Fruit fly (Drosophila melanogaster) whole organism, embryonic: Measurements from ENCODE around the gene Jarid2.

ENCODE experiments used
- Antp ChIP-seq: fragments of 200-800 bp; sonication (Bioruptor generic); optimal IDR thresholded peaks from 3 replicates; lab custom pipeline; 2016; ENCODE audit warnings: missing biosample characterization, missing genetic modification characterization
- Bteb2 ChIP-seq: fragments of 200-800 bp; sonication (Bioruptor generic); optimal IDR thresholded peaks from 2 replicates; lab custom pipeline; 2016; ENCODE audit warnings: missing biosample characterization, missing genetic modification characterization
- CG1024 ChIP-seq: fragments of 200-800 bp; sonication (Bioruptor generic); IDR thresholded peaks from 2 replicates; pipeline ENCODE4 v1.3.6; 2022; ENCODE audit warnings: missing biosample characterization, missing genetic modification characterization
- CG12071 ChIP-seq: fragments of 200-800 bp; sonication (Bioruptor generic); optimal IDR thresholded peaks from 3 replicates; lab custom pipeline; 2018; ENCODE audit warnings: missing biosample characterization, mild to moderate bottlenecking, missing genetic modification characterization
- CG12155 ChIP-seq: fragments of 200-800 bp; sonication (Bioruptor generic); optimal IDR thresholded peaks from 3 replicates; lab custom pipeline; 2016; ENCODE audit warnings: missing biosample characterization, missing genetic modification characterization
- CG13123 ChIP-seq: fragments of 200-800 bp; sonication (Bioruptor generic); optimal IDR thresholded peaks from 2 replicates; lab custom pipeline; 2016; ENCODE audit warnings: missing biosample characterization, missing genetic modification characterization
- CG14014 ChIP-seq: fragments of 200-800 bp; sonication (Bioruptor generic); IDR thresholded peaks from 2 replicates; pipeline ENCODE4 v1.3.6; 2022; ENCODE audit warnings: missing biosample characterization, missing genetic modification characterization
- CG15696 ChIP-seq: fragments of 200-800 bp; sonication (Bioruptor generic); optimal IDR thresholded peaks from 2 replicates; lab custom pipeline; 2019; ENCODE audit warnings: missing biosample characterization, mild to moderate bottlenecking, missing genetic modification characterization, moderate library complexity
- CG1647 ChIP-seq: fragments of 200-800 bp; sonication (Bioruptor generic); optimal IDR thresholded peaks from 3 replicates; lab custom pipeline; 2016; ENCODE audit warnings: missing biosample characterization, missing genetic modification characterization
- CG17612 ChIP-seq: fragments of 200-800 bp; sonication (Bioruptor generic); IDR thresholded peaks from 2 replicates; pipeline ENCODE4 v1.3.6; 2022; ENCODE audit warnings: missing biosample characterization, missing genetic modification characterization
- CG18599 ChIP-seq: fragments of 200-800 bp; sonication (Bioruptor generic); optimal IDR thresholded peaks from 3 replicates; lab custom pipeline; 2017; ENCODE audit warnings: missing biosample characterization, missing genetic modification characterization, mild to moderate bottlenecking, moderate library complexity, missing genetic modification reagents
- CG2120 ChIP-seq: fragments of 200-800 bp; sonication (Bioruptor generic); optimal IDR thresholded peaks from 3 replicates; lab custom pipeline; 2016; ENCODE audit warnings: missing biosample characterization, missing genetic modification characterization
- CG2875 ChIP-seq: fragments of 200-800 bp; sonication (Bioruptor generic); optimal IDR thresholded peaks from 2 replicates; lab custom pipeline; 2017; ENCODE audit warnings: missing biosample characterization, mild to moderate bottlenecking, missing genetic modification characterization, missing genetic modification reagents
- CG34376 ChIP-seq: fragments of 200-800 bp; sonication (Bioruptor generic); optimal IDR thresholded peaks from 2 replicates; lab custom pipeline; 2018; ENCODE audit warnings: missing biosample characterization, mild to moderate bottlenecking, missing genetic modification characterization
- CG3838 ChIP-seq: fragments of 200-800 bp; sonication (Bioruptor generic); optimal IDR thresholded peaks from 3 replicates; lab custom pipeline; 2016; ENCODE audit warnings: missing biosample characterization, missing genetic modification characterization
- CG3995 ChIP-seq: fragments of 200-800 bp; sonication (Bioruptor generic); optimal IDR thresholded peaks from 3 replicates; lab custom pipeline; 2016; ENCODE audit warnings: missing biosample characterization, missing genetic modification characterization
- CG5245 ChIP-seq: fragments of 200-800 bp; sonication (Bioruptor generic); optimal IDR thresholded peaks from 3 replicates; lab custom pipeline; 2016; ENCODE audit warnings: missing biosample characterization, missing genetic modification characterization
- CG9817 ChIP-seq: fragments of 200-800 bp; sonication (Bioruptor generic); optimal IDR thresholded peaks from 2 replicates; lab custom pipeline; 2018; ENCODE audit warnings: missing biosample characterization, mild to moderate bottlenecking, missing genetic modification characterization, moderate library complexity
- CG9932 ChIP-seq: fragments of 200-800 bp; sonication (Bioruptor generic); IDR thresholded peaks from 2 replicates; pipeline ENCODE4 v1.3.6; 2022; ENCODE audit warnings: missing biosample characterization, missing genetic modification characterization
- Doc3 ChIP-seq: fragments of 200-800 bp; sonication (Bioruptor generic); IDR thresholded peaks from 3 replicates; pipeline ENCODE4 v1.3.6; 2022; ENCODE audit warnings: missing biosample characterization, missing genetic modification characterization; ENCODE audit not compliant: partially characterized antibody
- Dref ChIP-seq: fragments of 200-800 bp; sonication (Bioruptor generic); IDR thresholded peaks from 2 replicates; pipeline ENCODE4 v1.3.6; 2022; ENCODE audit warnings: missing biosample characterization, missing genetic modification characterization
- H15 ChIP-seq: fragments of 200-800 bp; sonication (Bioruptor generic); IDR thresholded peaks from 3 replicates; pipeline ENCODE4 v1.3.6; 2022; ENCODE audit warnings: missing biosample characterization, missing genetic modification characterization
- HLH3B ChIP-seq: fragments of 200-800 bp; sonication (Bioruptor generic); IDR thresholded peaks from 2 replicates; pipeline ENCODE4 v1.3.6; 2022; ENCODE audit warnings: missing biosample characterization, missing genetic modification characterization
- HLH54F ChIP-seq: fragments of 200-800 bp; sonication (Bioruptor generic); optimal IDR thresholded peaks from 3 replicates; lab custom pipeline; 2016; ENCODE audit warnings: missing biosample characterization, missing genetic modification characterization
- Hey ChIP-seq: fragments of 200-800 bp; sonication (Bioruptor generic); optimal IDR thresholded peaks from 3 replicates; lab custom pipeline; 2018; ENCODE audit warnings: missing biosample characterization, mild to moderate bottlenecking, missing genetic modification characterization
- Hsf ChIP-seq: fragments of 200-800 bp; sonication (Bioruptor generic); optimal IDR thresholded peaks from 3 replicates; lab custom pipeline; 2016; ENCODE audit warnings: missing biosample characterization, missing genetic modification characterization
- Mad ChIP-seq: fragments of 200-800 bp; sonication (Bioruptor generic); optimal IDR thresholded peaks from 2 replicates; lab custom pipeline; 2016; ENCODE audit warnings: missing biosample characterization, missing genetic modification characterization
- Med ChIP-seq: fragments of 200-800 bp; sonication (Bioruptor generic); peaks from one replicate; lab custom pipeline; 2016; ENCODE audit warnings: missing biosample characterization, missing genetic modification characterization, mild to moderate bottlenecking, inconsistent platforms, moderate library complexity
- Nf-YB ChIP-seq: fragments of 200-800 bp; sonication (Bioruptor generic); optimal IDR thresholded peaks from 3 replicates; lab custom pipeline; 2019; ENCODE audit warnings: missing biosample characterization, mild to moderate bottlenecking, missing genetic modification characterization, moderate library complexity
- Ravus ChIP-seq: fragments of 200-800 bp; sonication (Bioruptor generic); IDR thresholded peaks from 2 replicates; pipeline ENCODE4 v1.3.6; 2022; ENCODE audit warnings: missing biosample characterization, missing genetic modification characterization
- Rx ChIP-seq: fragments of 200-800 bp; sonication (Bioruptor generic); IDR thresholded peaks from 2 replicates; pipeline ENCODE4 v1.3.6; 2022; ENCODE audit warnings: missing biosample characterization, missing genetic modification characterization
- Sry-β ChIP-seq: fragments of 200-800 bp; sonication (Bioruptor generic); optimal IDR thresholded peaks from 2 replicates; lab custom pipeline; 2018; ENCODE audit warnings: missing biosample characterization, mild to moderate bottlenecking, missing genetic modification characterization, moderate library complexity
- Xrp1 ChIP-seq: fragments of 200-800 bp; sonication (Bioruptor generic); IDR thresholded peaks from 2 replicates; pipeline ENCODE4 v1.3.6; 2022; ENCODE audit warnings: missing biosample characterization, missing genetic modification characterization
- br ChIP-seq: fragments of >200 bp; optimal IDR thresholded peaks from 2 replicates; lab custom pipeline; 2017
- cato ChIP-seq: fragments of 200-800 bp; sonication (Bioruptor generic); optimal IDR thresholded peaks from 2 replicates; lab custom pipeline; 2016; ENCODE audit warnings: missing biosample characterization, missing genetic modification characterization, borderline replicate concordance
- chinmo ChIP-seq: fragments of 200-800 bp; sonication (Bioruptor generic); IDR thresholded peaks from 4 replicates; pipeline ENCODE4 v1.3.6; 2022; ENCODE audit warnings: missing biosample characterization, missing genetic modification characterization; ENCODE audit not compliant: partially characterized antibody
- danr ChIP-seq: fragments of 200-800 bp; sonication (Bioruptor generic); IDR thresholded peaks from 2 replicates; pipeline ENCODE4 v1.3.6; 2022; ENCODE audit warnings: missing biosample characterization, missing genetic modification characterization
- dmrt11E ChIP-seq: fragments of 200-800 bp; sonication (Bioruptor generic); optimal IDR thresholded peaks from 3 replicates; lab custom pipeline; 2018; ENCODE audit warnings: missing biosample characterization, mild to moderate bottlenecking, missing genetic modification characterization, moderate library complexity
- fd3F ChIP-seq: fragments of 200-800 bp; sonication (Bioruptor generic); optimal IDR thresholded peaks from 2 replicates; lab custom pipeline; 2018; ENCODE audit warnings: missing biosample characterization, mild to moderate bottlenecking, missing genetic modification characterization, moderate library complexity
- ham ChIP-seq: fragments of 200-800 bp; sonication (Bioruptor generic); IDR thresholded peaks from 2 replicates; pipeline ENCODE4 v1.3.6; 2022; ENCODE audit warnings: missing biosample characterization, missing genetic modification characterization
- her ChIP-seq: fragments of 200-800 bp; sonication (Bioruptor generic); optimal IDR thresholded peaks from 2 replicates; lab custom pipeline; 2016; ENCODE audit warnings: missing biosample characterization, missing genetic modification characterization
- hth ChIP-seq: fragments of >200 bp; optimal IDR thresholded peaks from 2 replicates; lab custom pipeline; 2017; ENCODE audit warnings: inconsistent platforms
- ind ChIP-seq: fragments of 200-800 bp; sonication (Bioruptor generic); optimal IDR thresholded peaks from 3 replicates; lab custom pipeline; 2016; ENCODE audit warnings: missing biosample characterization, missing genetic modification characterization
- lola ChIP-seq, 3 experiments: fragments of >200 bp in 2 of 3; fragments of 200-800 bp in 1 of 3; sonication (Bioruptor generic) in 1 of 3; optimal IDR thresholded peaks; 2 replicates each; lab custom pipeline; 2017 to 2019; ENCODE audit warnings: missing biosample characterization in 3 of 3, missing genetic modification characterization in 3 of 3, mild to moderate bottlenecking in 1 of 3, moderate library complexity in 1 of 3
- mirr ChIP-seq: fragments of 200-800 bp; sonication (Bioruptor generic); optimal IDR thresholded peaks from 3 replicates; lab custom pipeline; 2018; ENCODE audit warnings: missing biosample characterization, mild to moderate bottlenecking, missing genetic modification characterization
- pb ChIP-seq: fragments of 200-800 bp; sonication (Bioruptor generic); optimal IDR thresholded peaks from 3 replicates; lab custom pipeline; 2016; ENCODE audit warnings: missing biosample characterization, missing genetic modification characterization
- pros ChIP-seq: fragments of 200-800 bp; sonication (Bioruptor generic); optimal IDR thresholded peaks from 3 replicates; lab custom pipeline; 2019; ENCODE audit warnings: missing biosample characterization, mild to moderate bottlenecking, missing genetic modification characterization, moderate library complexity
- ranshi ChIP-seq: fragments of 200-800 bp; sonication (Bioruptor generic); IDR thresholded peaks from 2 replicates; pipeline ENCODE4 v1.3.6; 2022; ENCODE audit warnings: missing biosample characterization, missing genetic modification characterization
- sc ChIP-seq, 3 experiments: fragments of >200 bp in 2 of 3; fragments of 200-800 bp in 1 of 3; sonication (Bioruptor generic) in 1 of 3; optimal IDR thresholded peaks; 2 replicates in 2 of 3; 3 replicates in 1 of 3; lab custom pipeline; 2017; ENCODE audit warnings: mild to moderate bottlenecking in 1 of 3, missing biosample characterization in 1 of 3, missing genetic modification characterization in 1 of 3, missing genetic modification reagents in 1 of 3
- ssp ChIP-seq: fragments of 200-800 bp; sonication (Bioruptor generic); IDR thresholded peaks from 2 replicates; pipeline ENCODE4 v1.3.6; 2022; ENCODE audit warnings: missing biosample characterization, missing genetic modification characterization
- wdn ChIP-seq: fragments of 200-800 bp; sonication (Bioruptor generic); IDR thresholded peaks from 2 replicates; pipeline ENCODE4 v1.3.6; 2022; ENCODE audit warnings: missing biosample characterization, missing genetic modification characterization

Jarid2 gene

dm6 chr3L:9465652-9466244 lies 11.1 kb upstream of the Jarid2 start (continued):
- TF ChIP-seq CG18599 (GFP tag; lab: Kevin White, UChicago) (peak; percentile 16), ssp (no peak), wdn (no peak), Hsf (GFP tag; lab: Kevin White, UChicago) (no peak), Ravus (no peak), Rx (GFP tag; lab: Robert Waterston, UW) (no peak), CG5245 (GFP tag; lab: Kevin White, UChicago) (no peak), lola (GFP tag; optimal IDR thresholded peaks at IDR 0.05; lab: Kevin White, UChicago) (no peak), Nf-YB (GFP tag; lab: Kevin White, UChicago) (no peak), hth (lab: Kevin White, UChicago) (no peak), dmrt11E (tag; lab: Kevin White, UChicago) (no peak), Mad (GFP tag; lab: Kevin White, UChicago) (no peak), H15 (GFP tag; lab: Robert Waterston, UW) (no peak; the same call in 2 of the 3 replicates), CG1647 (GFP tag; lab: Kevin White, UChicago) (no peak), Hey (peak; percentile 30), CG2120 (GFP tag; lab: Kevin White, UChicago) (no peak), Antp (GFP tag; lab: Kevin White, UChicago) (no peak), CG15696 (no peak), CG9932 (GFP tag; lab: Robert Waterston, UW) (no peak), CG14014 (GFP tag; lab: Robert Waterston, UW) (no peak), Xrp1 (GFP tag; lab: Robert Waterston, UW) (no peak), HLH3B (no peak), her (no peak), Sry-β (no peak), fd3F (GFP tag; lab: Kevin White, UChicago) (no peak), pros (GFP tag; lab: Kevin White, UChicago) (peak; percentile 48), br (no peak), CG9817 (tag; lab: Kevin White, UChicago) (no peak), CG3838 (GFP tag; lab: Kevin White, UChicago) (no peak), sc (optimal IDR thresholded peaks at IDR 0.05; lab: Kevin White, UChicago) (no peak), sc (GFP tag; optimal IDR thresholded peaks at IDR 0.05; lab: Kevin White, UChicago) (no peak), CG17612 (GFP tag; lab: Robert Waterston, UW) (no peak), Dref (GFP tag; lab: Robert Waterston, UW) (no peak), mirr (GFP tag; lab: Kevin White, UChicago) (peak; percentile 70), CG34376 (GFP tag; lab: Kevin White, UChicago) (no peak), ranshi (GFP tag; lab: Robert Waterston, UW) (no peak), CG3995 (GFP tag; lab: Kevin White, UChicago) (no peak), CG13123 (GFP tag; lab: Kevin White, UChicago) (no peak), Med (GFP tag; lab: Kevin White, UChicago) (peak; percentile 86), Doc3 (GFP tag; lab: Robert Waterston, UW) (no peak), cato (GFP tag; lab: Kevin White, UChicago) (no peak), CG12071 (GFP tag; lab: Kevin White, UChicago) (peak; percentile 22), ind (no peak), CG12155 (GFP tag; lab: Kevin White, UChicago) (no peak), danr (no peak), Bteb2 (no peak), CG2875 (GFP tag; lab: Kevin White, UChicago) (no peak), chinmo (GFP tag; lab: Robert Waterston, UW) (0 out of 4 replicates have a peak, but pooled peaks have one; percentile 40), HLH54F (GFP tag; lab: Kevin White, UChicago) (no peak), CG1024 (GFP tag; lab: Robert Waterston, UW) (no peak), ham (GFP tag; lab: Robert Waterston, UW) (no peak), pb (GFP tag; lab: Kevin White, UChicago) (no peak)
